Worm (Caenorhabditis elegans) whole organism, midembryonic: ENCODE measurements around the gene tag-307.

Source experiments
- flt-1 ChIP-seq: fragments of 200-800 bp; sonication (Bioruptor generic); IDR thresholded peaks from 2 replicates; pipeline ENCODE4 v1.3.6; 2022; ENCODE audit warnings: missing genetic modification characterization, missing compliant biosample characterization
- klf-2 ChIP-seq: fragments of 200-800 bp; sonication (Bioruptor generic); conservative IDR thresholded peaks from 2 replicates; pipeline ENCODE4 v1.3.6; 2022; ENCODE audit warnings: missing genetic modification reagents, missing genetic modification characterization, missing compliant biosample characterization
- ref-1 ChIP-seq: fragments of 200-800 bp; sonication (Bioruptor generic); conservative IDR thresholded peaks from 2 replicates; pipeline ENCODE4 v1.3.6; 2022; ENCODE audit warnings: missing genetic modification reagents, missing genetic modification characterization, missing compliant biosample characterization
- tab-1 ChIP-seq: fragments of 200-800 bp; sonication (Bioruptor generic); IDR thresholded peaks from 2 replicates; pipeline ENCODE4 v1.3.6; 2022; ENCODE audit warnings: missing genetic modification characterization, missing compliant biosample characterization
- ztf-23 ChIP-seq: fragments of 200-800 bp; sonication (Bioruptor generic); IDR thresholded peaks from 2 replicates; pipeline ENCODE4 v1.3.6; 2022; ENCODE audit warnings: missing genetic modification reagents, missing genetic modification characterization, missing compliant biosample characterization

- TF ChIP-seq tab-1 (GFP tag; lab: Robert Waterston, UW) (no peak), flt-1 (no peak), ref-1 (GFP tag; lab: Robert Waterston, UW) (no peak), ztf-23 (GFP tag; lab: Robert Waterston, UW) (no peak), klf-2 (GFP tag; lab: Robert Waterston, UW) (no peak)
Measured at ce11 chrIII:7859313-7859712, 2.3 kb upstream of the tag-307 start, which contains the start of gene tomm-7.
